Fruit fly (Drosophila melanogaster) whole organism, embryonic: ENCODE data around the gene Son.
A peak's percentile ranks its signal among the peaks of the same experiment; 100 is the strongest.

Experiments used
- CG10431 ChIP-seq: fragments of 200-800 bp; sonication (Bioruptor generic); optimal IDR thresholded peaks from 3 replicates; lab custom pipeline; 2018; ENCODE audit warnings: missing biosample characterization, mild to moderate bottlenecking, missing genetic modification characterization
- CG10462 ChIP-seq: fragments of 200-800 bp; sonication (Bioruptor generic); optimal IDR thresholded peaks from 2 replicates; lab custom pipeline; 2016; ENCODE audit warnings: missing biosample characterization, missing genetic modification characterization
- CG10979 ChIP-seq: fragments of 200-800 bp; sonication (Bioruptor generic); optimal IDR thresholded peaks from 2 replicates; lab custom pipeline; 2018; ENCODE audit warnings: missing biosample characterization, mild to moderate bottlenecking, missing genetic modification characterization, moderate library complexity
- CG11560 ChIP-seq: fragments of 200-800 bp; sonication (Bioruptor generic); IDR thresholded peaks from 3 replicates; pipeline ENCODE4 v1.3.6; 2022; ENCODE audit warnings: missing biosample characterization, missing genetic modification characterization
- CG12299 ChIP-seq: fragments of 200-800 bp; sonication (Bioruptor generic); optimal IDR thresholded peaks from 2 replicates; lab custom pipeline; 2018; ENCODE audit warnings: missing biosample characterization, mild to moderate bottlenecking, missing genetic modification characterization
- CG13287 ChIP-seq: fragments of 200-800 bp; sonication (Bioruptor generic); IDR thresholded peaks from 2 replicates; pipeline ENCODE4 v1.3.6; 2022; ENCODE audit warnings: missing biosample characterization, missing genetic modification characterization; ENCODE audit not compliant: partially characterized antibody
- CG13296 ChIP-seq: fragments of 200-800 bp; sonication (Bioruptor generic); optimal IDR thresholded peaks from 3 replicates; lab custom pipeline; 2018; ENCODE audit warnings: missing biosample characterization, mild to moderate bottlenecking, missing genetic modification characterization
- CG13894 ChIP-seq: fragments of 200-800 bp; sonication (Bioruptor generic); optimal IDR thresholded peaks from 3 replicates; lab custom pipeline; 2018; ENCODE audit warnings: missing biosample characterization, mild to moderate bottlenecking, missing genetic modification characterization, moderate library complexity
- CG1647 ChIP-seq: fragments of 200-800 bp; sonication (Bioruptor generic); optimal IDR thresholded peaks from 3 replicates; lab custom pipeline; 2016; ENCODE audit warnings: missing biosample characterization, missing genetic modification characterization
- CG16779 ChIP-seq: fragments of 200-800 bp; sonication (Bioruptor generic); IDR thresholded peaks from 2 replicates; pipeline ENCODE4 v1.3.6; 2022; ENCODE audit warnings: missing biosample characterization, missing genetic modification characterization
- CG17186 ChIP-seq: fragments of 200-800 bp; sonication (Bioruptor generic); optimal IDR thresholded peaks from 3 replicates; lab custom pipeline; 2017; ENCODE audit warnings: missing biosample characterization, missing genetic modification reagents, missing genetic modification characterization
- CG17328 ChIP-seq: fragments of 200-800 bp; sonication (Bioruptor generic); IDR thresholded peaks from 2 replicates; pipeline ENCODE4 v1.3.6; 2022; ENCODE audit warnings: missing biosample characterization, missing genetic modification characterization
- CG18262 ChIP-seq: fragments of 200-800 bp; optimal IDR thresholded peaks from 3 replicates; lab custom pipeline; 2019; ENCODE audit warnings: missing biosample characterization, mild to moderate bottlenecking, missing genetic modification characterization, moderate library complexity
- CG2120 ChIP-seq: fragments of 200-800 bp; sonication (Bioruptor generic); optimal IDR thresholded peaks from 3 replicates; lab custom pipeline; 2016; ENCODE audit warnings: missing biosample characterization, missing genetic modification characterization
- CG2129 ChIP-seq: fragments of 200-800 bp; sonication (Bioruptor generic); IDR thresholded peaks from 2 replicates; pipeline ENCODE4 v1.3.6; 2022; ENCODE audit warnings: missing biosample characterization, missing genetic modification characterization; ENCODE audit not compliant: partially characterized antibody
- CG31441 ChIP-seq: fragments of 200-800 bp; sonication (Bioruptor generic); IDR thresholded peaks from 2 replicates; pipeline ENCODE4 v1.3.6; 2022; ENCODE audit warnings: missing biosample characterization, missing genetic modification characterization
- CG3995 ChIP-seq: fragments of 200-800 bp; sonication (Bioruptor generic); optimal IDR thresholded peaks from 3 replicates; lab custom pipeline; 2016; ENCODE audit warnings: missing biosample characterization, missing genetic modification characterization
- CG5180 ChIP-seq: fragments of 200-800 bp; sonication (Bioruptor generic); optimal IDR thresholded peaks from 3 replicates; lab custom pipeline; 2017; ENCODE audit warnings: missing biosample characterization, missing genetic modification characterization, mild to moderate bottlenecking, moderate library complexity, missing genetic modification reagents
- CG6254 ChIP-seq: fragments of 200-800 bp; sonication (Bioruptor generic); optimal IDR thresholded peaks from 3 replicates; lab custom pipeline; 2017; ENCODE audit warnings: mild to moderate bottlenecking, missing biosample characterization, missing genetic modification reagents, missing genetic modification characterization
- CG8089 ChIP-seq: fragments of 200-800 bp; sonication (Bioruptor generic); optimal IDR thresholded peaks from 3 replicates; lab custom pipeline; 2016; ENCODE audit warnings: missing biosample characterization, missing genetic modification characterization
- D19A ChIP-seq: fragments of 200-800 bp; optimal IDR thresholded peaks from 3 replicates; lab custom pipeline; 2019; ENCODE audit warnings: missing biosample characterization, mild to moderate bottlenecking, missing genetic modification characterization, moderate library complexity
- Deaf1 ChIP-seq: fragments of 200-800 bp; optimal IDR thresholded peaks from 3 replicates; lab custom pipeline; 2019; ENCODE audit warnings: missing biosample characterization, mild to moderate bottlenecking, missing genetic modification characterization, moderate library complexity
- Dp ChIP-seq: fragments of 200-800 bp; sonication (Bioruptor generic); optimal IDR thresholded peaks from 2 replicates; lab custom pipeline; 2018; ENCODE audit warnings: missing biosample characterization, mild to moderate bottlenecking, missing genetic modification characterization, moderate library complexity
- E2f1 ChIP-seq: fragments of 200-800 bp; sonication (Bioruptor generic); IDR thresholded peaks from 2 replicates; pipeline ENCODE4 v1.3.6; 2022; ENCODE audit warnings: missing biosample characterization, missing genetic modification characterization
- ERR ChIP-seq: fragments of 200-800 bp; sonication (Bioruptor generic); optimal IDR thresholded peaks from 2 replicates; lab custom pipeline; 2016; ENCODE audit warnings: missing biosample characterization, missing genetic modification characterization
- HLH4C ChIP-seq: fragments of 200-800 bp; sonication (Bioruptor generic); IDR thresholded peaks from 3 replicates; pipeline ENCODE4 v1.3.6; 2022; ENCODE audit warnings: missing biosample characterization, missing genetic modification characterization; ENCODE audit not compliant: partially characterized antibody
- HmgD ChIP-seq: fragments of 200-800 bp; sonication (Bioruptor generic); optimal IDR thresholded peaks from 3 replicates; lab custom pipeline; 2016; ENCODE audit warnings: missing biosample characterization, missing genetic modification characterization
- Mrtf ChIP-seq: fragments of 200-800 bp; sonication (Bioruptor generic); IDR thresholded peaks from 3 replicates; pipeline ENCODE4 v1.3.6; 2022; ENCODE audit warnings: missing biosample characterization, missing genetic modification characterization
- Nf-YC ChIP-seq: fragments of 200-800 bp; optimal IDR thresholded peaks from 3 replicates; lab custom pipeline; 2019; ENCODE audit warnings: missing biosample characterization, mild to moderate bottlenecking, missing genetic modification characterization, moderate library complexity
- Poxn ChIP-seq: fragments of 200-800 bp; sonication (Bioruptor generic); IDR thresholded peaks from 2 replicates; pipeline ENCODE4 v1.3.6; 2022; ENCODE audit warnings: missing biosample characterization, missing genetic modification characterization
- Sry-β ChIP-seq: fragments of 200-800 bp; sonication (Bioruptor generic); optimal IDR thresholded peaks from 2 replicates; lab custom pipeline; 2018; ENCODE audit warnings: missing biosample characterization, mild to moderate bottlenecking, missing genetic modification characterization, moderate library complexity
- Stat92E ChIP-seq, 3 experiments: fragments of >200 bp in 2 of 3; fragments of 200-800 bp in 1 of 3; sonication (Bioruptor generic) in 1 of 3; optimal IDR thresholded peaks; 2 replicates each; lab custom pipeline; 2017 to 2019; ENCODE audit warnings: missing biosample characterization in 3 of 3, missing genetic modification characterization in 3 of 3, mild to moderate bottlenecking in 1 of 3, moderate library complexity in 1 of 3
- bcd ChIP-seq: fragments of 200-800 bp; sonication (Bioruptor generic); optimal IDR thresholded peaks from 2 replicates; lab custom pipeline; 2017; ENCODE audit warnings: missing biosample characterization, mild to moderate bottlenecking, missing genetic modification characterization
- btn ChIP-seq: fragments of 200-800 bp; sonication (Bioruptor generic); optimal IDR thresholded peaks from 2 replicates; lab custom pipeline; 2016; ENCODE audit warnings: missing biosample characterization, missing genetic modification characterization
- caup ChIP-seq: fragments of 200-800 bp; sonication (Bioruptor generic); optimal IDR thresholded peaks from 3 replicates; lab custom pipeline; 2017; ENCODE audit warnings: missing biosample characterization, mild to moderate bottlenecking, missing genetic modification characterization, moderate library complexity; ENCODE audit not compliant: severe bottlenecking
- danr ChIP-seq: fragments of 200-800 bp; sonication (Bioruptor generic); IDR thresholded peaks from 2 replicates; pipeline ENCODE4 v1.3.6; 2022; ENCODE audit warnings: missing biosample characterization, missing genetic modification characterization
- esg ChIP-seq: fragments of 200-800 bp; sonication (Bioruptor generic); conservative IDR thresholded peaks from 2 replicates; pipeline ENCODE4 v1.3.6; 2022; ENCODE audit warnings: missing biosample characterization, missing genetic modification characterization
- gcm ChIP-seq: fragments of 200-800 bp; sonication (Bioruptor generic); optimal IDR thresholded peaks from 2 replicates; lab custom pipeline; 2019; ENCODE audit warnings: missing biosample characterization, mild to moderate bottlenecking, missing genetic modification characterization, moderate library complexity
- inv ChIP-seq: fragments of 200-800 bp; sonication (Bioruptor generic); IDR thresholded peaks from 2 replicates; pipeline ENCODE4 v1.3.6; 2022; ENCODE audit warnings: missing biosample characterization, missing genetic modification characterization; ENCODE audit not compliant: partially characterized antibody
- lilli ChIP-seq: fragments of 200-800 bp; sonication (Bioruptor generic); optimal IDR thresholded peaks from 3 replicates; lab custom pipeline; 2016; ENCODE audit warnings: missing biosample characterization, missing genetic modification characterization
- otp ChIP-seq: fragments of 200-800 bp; sonication (Bioruptor generic); IDR thresholded peaks from 3 replicates; pipeline ENCODE4, ENCODE4 v1.3.6; 2022; ENCODE audit warnings: missing biosample characterization, missing genetic modification characterization
- pho ChIP-seq: fragments of 200-800 bp; sonication (Bioruptor generic); optimal IDR thresholded peaks from 2 replicates; lab custom pipeline; 2016; ENCODE audit warnings: missing biosample characterization, missing genetic modification characterization
- slou ChIP-seq: fragments of 200-800 bp; sonication (Bioruptor generic); optimal IDR thresholded peaks from 3 replicates; lab custom pipeline; 2016; ENCODE audit warnings: missing biosample characterization, missing genetic modification characterization
- slp2 ChIP-seq: fragments of 200-800 bp; sonication (Bioruptor generic); optimal IDR thresholded peaks from 2 replicates; lab custom pipeline; 2016; ENCODE audit warnings: missing biosample characterization, missing genetic modification characterization
- sob ChIP-seq: fragments of 200-800 bp; sonication (Bioruptor generic); IDR thresholded peaks from 2 replicates; pipeline ENCODE4 v1.3.6; 2022; ENCODE audit warnings: missing biosample characterization, missing genetic modification characterization
- tgo ChIP-seq: fragments of 200-800 bp; sonication (Bioruptor generic); IDR thresholded peaks from 3 replicates; pipeline ENCODE4 v1.3.6; 2022; ENCODE audit warnings: missing biosample characterization, missing genetic modification characterization
- vnd ChIP-seq: fragments of 200-800 bp; sonication (Bioruptor generic); IDR thresholded peaks from 3 replicates; pipeline ENCODE4 v1.3.6; 2022; ENCODE audit warnings: missing biosample characterization, missing genetic modification characterization; ENCODE audit not compliant: partially characterized antibody

The Son gene

dm6 chr3R:9533181-9534124 lies 44.4 kb upstream of the Son start (continued):
- TF ChIP-seq D19A (peak; percentile 94), slou (GFP tag; lab: Kevin White, UChicago) (peak; percentile 84), vnd (GFP tag; lab: Robert Waterston, UW) (0 out of 3 replicates have a peak, but pooled peaks have one; percentile 28), Mrtf (peak; percentile 83; the same call in 2 of the 3 replicates), CG2120 (peak; percentile 97), CG10979 (tag; lab: Kevin White, UChicago) (peak; percentile 96), CG18262 (tag; lab: Kevin White, UChicago) (peak; percentile 99), Poxn (GFP tag; lab: Robert Waterston, UW) (peak; percentile 75), esg (peak; percentile 90), HmgD (GFP tag; lab: Kevin White, UChicago) (peak; percentile 57), Nf-YC (tag; lab: Kevin White, UChicago) (peak; percentile 92), caup (GFP tag; lab: Kevin White, UChicago) (peak; percentile 95), CG10462 (GFP tag; lab: Kevin White, UChicago) (peak; percentile 86), Deaf1 (tag; lab: Kevin White, UChicago) (peak; percentile 81), otp (GFP tag; lab: Robert Waterston, UW) (0 out of 3 replicates have a peak, but pooled peaks have one; percentile 19), bcd (GFP tag; lab: Kevin White, UChicago) (peak; percentile 97), Stat92E (GFP tag; optimal IDR thresholded peaks at IDR 0.05; lab: Kevin White, UChicago) (peak in 1 of 3 experiments; percentile 51), HLH4C (GFP tag; lab: Robert Waterston, UW) (no peak), sob (GFP tag; lab: Robert Waterston, UW) (peak; percentile 85), inv (0 out of 2 replicates have a peak, but pooled peaks have one; percentile 33), CG13296 (GFP tag; lab: Kevin White, UChicago) (peak; percentile 98), Sry-β (GFP tag; lab: Kevin White, UChicago) (peak; percentile 71), E2f1 (GFP tag; lab: Robert Waterston, UW) (peak; percentile 83), CG3995 (GFP tag; lab: Kevin White, UChicago) (peak; percentile 79), CG16779 (GFP tag; lab: Robert Waterston, UW) (peak; percentile 67; the same call in 1 of the 2 replicates), danr (GFP tag; lab: Robert Waterston, UW) (peak; percentile 92), CG8089 (GFP tag; lab: Kevin White, UChicago) (peak; percentile 82), CG1647 (GFP tag; lab: Kevin White, UChicago) (peak; percentile 87), CG13894 (tag; lab: Kevin White, UChicago) (peak; percentile 87), CG31441 (GFP tag; lab: Robert Waterston, UW) (peak; percentile 96), pho (GFP tag; lab: Kevin White, UChicago) (peak; percentile 95), tgo (GFP tag; lab: Robert Waterston, UW) (peak; percentile 92), CG17328 (GFP tag; lab: Robert Waterston, UW) (peak; percentile 78), ERR (GFP tag; lab: Kevin White, UChicago) (peak; percentile 86), CG13287 (GFP tag; lab: Robert Waterston, UW) (no peak; the same call in 1 of the 2 replicates), CG2129 (GFP tag; lab: Robert Waterston, UW) (no peak), CG11560 (tag; lab: Robert Waterston, UW) (peak; percentile 71), btn (GFP tag; lab: Kevin White, UChicago) (peak; percentile 80), slp2 (GFP tag; lab: Kevin White, UChicago) (peak; percentile 93), CG10431 (GFP tag; lab: Kevin White, UChicago) (peak; percentile 91), lilli (GFP tag; lab: Kevin White, UChicago) (peak; percentile 96), CG6254 (GFP tag; lab: Kevin White, UChicago) (peak; percentile 89), CG17186 (GFP tag; lab: Kevin White, UChicago) (peak; percentile 79), gcm (GFP tag; lab: Kevin White, UChicago) (peak; percentile 95), CG5180 (peak; percentile 84), Dp (peak; percentile 13), CG12299 (tag; lab: Kevin White, UChicago) (peak; percentile 93)
